Worm (Caenorhabditis elegans) whole organism, midembryonic: Measurements from ENCODE around the gene piit-1.
A peak's percentile ranks its signal among the peaks of the same experiment; 100 is the strongest.

Source experiments
- T22C8.4 ChIP-seq: fragments of 200-800 bp; sonication (Bioruptor generic); IDR thresholded peaks from 2 replicates; pipeline ENCODE4 v1.3.6; 2022; ENCODE audit warnings: missing genetic modification characterization, missing compliant biosample characterization
- cog-1 ChIP-seq: sonication (generic microtip); optimal IDR thresholded peaks from 2 replicates; lab custom pipeline; 2016; ENCODE audit warnings: missing genetic modification characterization, missing compliant biosample characterization
- flt-1 ChIP-seq: fragments of 200-800 bp; sonication (Bioruptor generic); IDR thresholded peaks from 2 replicates; pipeline ENCODE4 v1.3.6; 2022; ENCODE audit warnings: missing genetic modification characterization, missing compliant biosample characterization
- klf-2 ChIP-seq: fragments of 200-800 bp; sonication (Bioruptor generic); conservative IDR thresholded peaks from 2 replicates; pipeline ENCODE4 v1.3.6; 2022; ENCODE audit warnings: missing genetic modification reagents, missing genetic modification characterization, missing compliant biosample characterization
- med-1 ChIP-seq: sonication (generic microtip); optimal IDR thresholded peaks from 2 replicates; lab custom pipeline; 2017; ENCODE audit warnings: missing genetic modification characterization, mild to moderate bottlenecking, missing compliant biosample characterization, antibody characterized with exemption, missing genetic modification reagents; ENCODE audit not compliant: insufficient read depth
- ref-1 ChIP-seq: fragments of 200-800 bp; sonication (Bioruptor generic); conservative IDR thresholded peaks from 2 replicates; pipeline ENCODE4 v1.3.6; 2022; ENCODE audit warnings: missing genetic modification reagents, missing genetic modification characterization, missing compliant biosample characterization
- tab-1 ChIP-seq: fragments of 200-800 bp; sonication (Bioruptor generic); IDR thresholded peaks from 2 replicates; pipeline ENCODE4 v1.3.6; 2022; ENCODE audit warnings: missing genetic modification characterization, missing compliant biosample characterization
- ztf-23 ChIP-seq: fragments of 200-800 bp; sonication (Bioruptor generic); IDR thresholded peaks from 2 replicates; pipeline ENCODE4 v1.3.6; 2022; ENCODE audit warnings: missing genetic modification reagents, missing genetic modification characterization, missing compliant biosample characterization
- ztf-29 ChIP-seq: fragments of 200-800 bp; sonication (Bioruptor generic); IDR thresholded peaks from 2 replicates; pipeline ENCODE4 v1.3.6; 2022; ENCODE audit warnings: missing genetic modification reagents, missing genetic modification characterization, missing compliant biosample characterization

Gene piit-1

DNA sequence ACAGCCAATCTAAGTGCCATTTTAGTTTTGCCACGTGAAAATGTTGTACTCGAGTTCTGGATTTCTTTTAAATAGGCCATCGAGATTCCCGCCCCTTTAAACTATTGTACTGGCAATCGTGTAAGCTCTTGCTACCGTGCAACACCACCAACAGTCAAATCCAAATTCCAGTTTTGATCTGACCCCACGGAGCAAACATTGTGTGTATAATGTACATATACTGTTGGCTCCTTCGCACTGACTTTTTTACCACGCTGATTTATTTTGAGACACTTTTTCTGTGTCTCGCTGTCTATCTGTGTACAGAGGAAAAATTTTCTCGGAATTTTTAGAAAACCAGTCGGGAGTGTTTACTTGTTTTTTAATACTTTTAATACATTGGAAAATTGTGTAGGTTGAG lies at the start of gene piit-1:
Gene piit-1, minus strand, starts transcription at position 101 of the 400 bp plus-strand sequence.
- TF ChIP-seq ref-1 (GFP tag; lab: Robert Waterston, UW), result no peak
- no peak for TF ChIP-seq T22C8.4 (GFP tag; lab: Robert Waterston, UW)
- TF ChIP-seq ztf-23, result no peak
- no peak for TF ChIP-seq klf-2 (GFP tag; lab: Robert Waterston, UW)
- TF ChIP-seq cog-1, result no peak
- no peak for TF ChIP-seq flt-1 (GFP tag; lab: Robert Waterston, UW)
- TF ChIP-seq med-1 (GFP tag; lab: Kevin White, UChicago), result no peak
- TF ChIP-seq tab-1, result no peak
- no peak for TF ChIP-seq ztf-29 (GFP tag; lab: Robert Waterston, UW)

DNA sequence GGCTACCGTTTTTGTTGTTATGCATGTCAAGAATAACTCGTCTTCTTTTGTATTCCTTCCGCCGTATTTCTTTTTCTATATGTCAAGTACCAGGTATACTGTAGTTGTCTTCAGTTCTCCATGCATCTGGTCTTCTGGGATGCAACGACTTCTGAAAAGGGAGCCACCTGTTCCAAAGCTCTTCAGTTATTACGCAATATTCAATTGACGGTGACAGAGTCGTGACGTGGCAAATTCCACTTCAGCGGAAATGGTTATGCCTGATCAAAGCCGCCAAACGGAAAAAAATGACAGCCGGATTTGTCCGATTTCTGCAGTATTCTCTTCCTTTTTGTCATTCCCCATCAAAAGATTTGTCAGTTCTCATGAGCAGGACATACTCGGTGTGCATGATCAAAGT lies 46.5 kb upstream of the piit-1 start:
- TF ChIP-seq T22C8.4 (GFP tag; lab: Robert Waterston, UW), result no peak
- no peak for TF ChIP-seq ztf-29 (GFP tag; lab: Robert Waterston, UW)
- TF ChIP-seq flt-1 (GFP tag; lab: Robert Waterston, UW), result no peak

- TF ChIP-seq ref-1 (GFP tag; lab: Robert Waterston, UW) (no peak), ztf-23 (no peak), T22C8.4 (GFP tag; lab: Robert Waterston, UW) (no peak), flt-1 (GFP tag; lab: Robert Waterston, UW) (no peak), cog-1 (no peak), tab-1 (no peak), ztf-29 (GFP tag; lab: Robert Waterston, UW) (no peak), med-1 (GFP tag; lab: Kevin White, UChicago) (no peak), klf-2 (GFP tag; lab: Robert Waterston, UW) (no peak)
Observed at ce11 chrV:11653095-11653494, 43.1 kb upstream of the piit-1 start.

DNA sequence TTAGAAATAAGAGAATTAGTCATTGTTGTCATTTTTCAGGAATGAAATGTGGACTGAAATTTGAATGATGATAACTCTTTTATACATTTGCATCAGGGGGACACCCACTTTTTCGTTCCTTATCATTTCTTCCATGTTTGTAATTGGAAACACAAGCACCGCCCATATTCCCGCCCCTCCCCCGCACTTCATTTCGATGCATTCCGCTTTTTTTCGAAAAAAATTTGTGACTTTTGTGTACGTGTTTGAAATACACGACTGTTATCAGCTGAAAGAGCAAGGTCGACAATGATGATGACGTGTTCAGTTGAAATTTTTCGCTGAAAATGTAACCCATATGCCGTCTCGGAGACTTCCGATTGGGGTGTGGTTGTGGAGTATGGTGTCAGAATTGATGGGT lies 40.8 kb upstream of the piit-1 start, which contains the start of gene zip-10:
Gene zip-10, minus strand, starts transcription at position 43 of the 400 bp plus-strand sequence.
- TF ChIP-seq tab-1 (no peak), flt-1 (GFP tag; lab: Robert Waterston, UW) (no peak), ref-1 (GFP tag; lab: Robert Waterston, UW) (no peak), cog-1 (no peak), ztf-29 (GFP tag; lab: Robert Waterston, UW) (no peak), med-1 (GFP tag; lab: Kevin White, UChicago) (no peak), klf-2 (GFP tag; lab: Robert Waterston, UW) (no peak), ztf-23 (no peak), T22C8.4 (GFP tag; lab: Robert Waterston, UW) (no peak)

DNA sequence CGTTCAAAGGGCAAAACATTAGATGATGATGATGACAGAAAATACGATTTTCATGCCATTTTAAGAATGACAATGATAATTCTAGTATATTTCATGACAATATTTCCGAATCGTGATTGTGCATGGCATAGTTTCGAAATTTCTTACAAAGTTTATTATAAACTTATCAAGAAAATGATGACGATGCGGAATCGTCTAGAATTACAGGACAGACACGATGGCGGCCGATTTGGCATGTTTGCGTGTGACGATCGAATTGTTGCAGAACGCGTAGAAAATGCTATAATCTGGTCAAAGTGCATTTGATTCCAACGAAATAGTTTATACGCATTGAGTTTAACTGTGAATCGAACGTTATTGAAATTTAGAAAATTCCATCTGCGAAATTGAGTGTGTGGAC lies 39.3 kb upstream of the piit-1 start:
- no peak for TF ChIP-seq ztf-23
- TF ChIP-seq tab-1, result no peak
- TF ChIP-seq ref-1 (GFP tag; lab: Robert Waterston, UW), result no peak
- no peak for TF ChIP-seq flt-1 (GFP tag; lab: Robert Waterston, UW)
- no peak for TF ChIP-seq med-1 (GFP tag; lab: Kevin White, UChicago)
- no peak for TF ChIP-seq cog-1
- TF ChIP-seq klf-2 (GFP tag; lab: Robert Waterston, UW), result no peak
- TF ChIP-seq T22C8.4 (GFP tag; lab: Robert Waterston, UW), result no peak
- no peak for TF ChIP-seq ztf-29 (GFP tag; lab: Robert Waterston, UW)

DNA sequence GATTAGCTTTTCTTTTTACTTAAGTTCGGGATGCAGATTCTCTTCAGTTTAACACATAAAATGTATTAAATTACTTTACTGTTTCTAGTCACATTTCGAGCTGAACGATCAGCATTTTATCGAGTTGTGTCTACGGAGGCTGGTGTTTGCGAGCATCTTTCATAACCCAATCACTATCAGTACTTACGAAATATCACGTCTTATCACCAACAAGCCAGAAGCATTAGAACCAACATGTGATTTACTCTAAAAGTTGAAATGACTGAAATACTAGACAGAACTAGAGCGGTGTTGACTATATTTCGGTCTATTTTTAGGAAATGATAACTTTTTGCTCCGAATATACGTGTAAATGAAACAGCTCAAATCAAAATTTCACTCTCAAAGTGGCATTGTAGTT lies 38.5 kb upstream of the piit-1 start:
- no peak for TF ChIP-seq med-1 (GFP tag; lab: Kevin White, UChicago)
- TF ChIP-seq ztf-29 (GFP tag; lab: Robert Waterston, UW), result no peak
- no peak for TF ChIP-seq flt-1 (GFP tag; lab: Robert Waterston, UW)
- TF ChIP-seq klf-2 (GFP tag; lab: Robert Waterston, UW), result no peak
- TF ChIP-seq cog-1, result no peak
- TF ChIP-seq T22C8.4 (GFP tag; lab: Robert Waterston, UW), result no peak
- no peak for TF ChIP-seq tab-1
- TF ChIP-seq ref-1 (GFP tag; lab: Robert Waterston, UW), result no peak
- TF ChIP-seq ztf-23, result no peak

ce11 chrV:11647821-11648220 lies 37.9 kb upstream of the piit-1 start:
- TF ChIP-seq ref-1 (GFP tag; lab: Robert Waterston, UW), result no peak
- TF ChIP-seq ztf-23, result no peak
- TF ChIP-seq klf-2 (GFP tag; lab: Robert Waterston, UW), result no peak
- no peak for TF ChIP-seq tab-1
- TF ChIP-seq T22C8.4 (GFP tag; lab: Robert Waterston, UW), result no peak
- TF ChIP-seq flt-1 (GFP tag; lab: Robert Waterston, UW), result no peak
- TF ChIP-seq ztf-29 (GFP tag; lab: Robert Waterston, UW), result no peak
- no peak for TF ChIP-seq cog-1
- TF ChIP-seq med-1 (GFP tag; lab: Kevin White, UChicago), result no peak

DNA sequence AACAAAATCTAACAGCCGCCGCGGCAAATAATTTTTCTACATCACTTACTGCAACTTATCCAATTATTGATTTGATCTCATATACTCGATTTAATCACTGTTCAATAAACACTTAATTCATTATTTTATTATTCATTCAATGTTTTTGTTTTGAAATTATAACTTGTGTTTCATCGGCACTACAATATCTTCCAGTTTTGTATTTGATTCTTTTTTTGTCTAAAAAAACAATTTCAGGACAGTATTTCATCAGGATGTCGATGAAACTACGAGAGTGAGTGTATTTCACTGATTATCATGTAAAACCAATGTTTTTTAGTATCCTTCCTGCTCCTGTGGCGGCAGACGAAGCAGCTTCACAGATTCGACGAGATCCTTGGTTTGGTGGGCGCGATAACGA lies 35.3 kb upstream of the piit-1 start, which contains the start of gene skp-1:
Gene skp-1, plus strand, starts transcription at position 238 of the 400 bp plus-strand sequence.
- TF ChIP-seq ref-1 (GFP tag; lab: Robert Waterston, UW), result no peak
- no peak for TF ChIP-seq tab-1
- no peak for TF ChIP-seq med-1 (GFP tag; lab: Kevin White, UChicago)
- TF ChIP-seq ztf-29 (GFP tag; lab: Robert Waterston, UW), result no peak
- no peak for TF ChIP-seq ztf-23
- TF ChIP-seq klf-2 (GFP tag; lab: Robert Waterston, UW), result no peak
- TF ChIP-seq flt-1 (GFP tag; lab: Robert Waterston, UW), result no peak
- no peak for TF ChIP-seq cog-1
- TF ChIP-seq T22C8.4 (GFP tag; lab: Robert Waterston, UW), result no peak

- TF ChIP-seq tab-1 (no peak), klf-2 (GFP tag; lab: Robert Waterston, UW) (no peak), flt-1 (GFP tag; lab: Robert Waterston, UW) (no peak), ref-1 (GFP tag; lab: Robert Waterston, UW) (peak; percentile 57; the same call in 1 of the 2 replicates), ztf-29 (GFP tag; lab: Robert Waterston, UW) (no peak), cog-1 (peak; percentile 11), T22C8.4 (GFP tag; lab: Robert Waterston, UW) (peak; percentile 76), med-1 (GFP tag; lab: Kevin White, UChicago) (no peak), ztf-23 (peak; percentile 69; the same call in 1 of the 2 replicates)
Observed at ce11 chrV:11644166-11644565, 34.2 kb upstream of the piit-1 start, which contains the start of gene bir-1. TSS of gene bir-1 (plus strand) at chrV:11644477.
